Fruit fly (Drosophila melanogaster) whole organism, embryonic: ENCODE measurements around the gene Nsf2.

Source experiments
- CG11093 ChIP-seq: fragments of 200-800 bp; sonication (Bioruptor generic); IDR thresholded peaks from 3 replicates; pipeline ENCODE4 v1.3.6; 2022; ENCODE audit warnings: missing biosample characterization, missing genetic modification characterization
- CG11695 ChIP-seq: fragments of 200-800 bp; sonication (Bioruptor generic); IDR thresholded peaks from 3 replicates; pipeline ENCODE4 v1.3.6; 2022; ENCODE audit warnings: missing biosample characterization, missing genetic modification characterization
- CG33213 ChIP-seq: fragments of 200-800 bp; sonication (Bioruptor generic); optimal IDR thresholded peaks from 3 replicates; lab custom pipeline; 2016; ENCODE audit warnings: missing biosample characterization, missing genetic modification characterization
- Mrtf ChIP-seq: fragments of 200-800 bp; sonication (Bioruptor generic); IDR thresholded peaks from 3 replicates; pipeline ENCODE4 v1.3.6; 2022; ENCODE audit warnings: missing biosample characterization, missing genetic modification characterization
- NC2α ChIP-seq: fragments of 200-800 bp; sonication (Bioruptor generic); optimal IDR thresholded peaks from 2 replicates; lab custom pipeline; 2016; ENCODE audit warnings: missing biosample characterization, missing genetic modification characterization
- Sox102F ChIP-seq: fragments of 200-800 bp; sonication (Bioruptor generic); optimal IDR thresholded peaks from 2 replicates; lab custom pipeline; 2018; ENCODE audit warnings: missing biosample characterization, mild to moderate bottlenecking, missing genetic modification characterization, moderate library complexity
- insv ChIP-seq, 2 experiments: fragments of 200-800 bp; sonication (Bioruptor generic); optimal IDR thresholded peaks; 3 replicates each; lab custom pipeline; 2016 to 2018; ENCODE audit warnings: missing biosample characterization in 2 of 2, missing genetic modification characterization in 2 of 2
- jumu ChIP-seq: fragments of 200-800 bp; sonication (Bioruptor generic); optimal IDR thresholded peaks from 3 replicates; lab custom pipeline; 2016; ENCODE audit warnings: missing biosample characterization, missing genetic modification characterization
- slbo ChIP-seq: fragments of 200-800 bp; sonication (Bioruptor generic); IDR thresholded peaks from 2 replicates; pipeline ENCODE4 v1.3.6; 2022; ENCODE audit warnings: missing biosample characterization, missing genetic modification characterization
- slp2 ChIP-seq: fragments of 200-800 bp; sonication (Bioruptor generic); optimal IDR thresholded peaks from 2 replicates; lab custom pipeline; 2016; ENCODE audit warnings: missing biosample characterization, missing genetic modification characterization

dm6 chr3R:13785895-13786294 is 51.9 kb downstream of the Nsf2 start:
- TF ChIP-seq Sox102F (GFP tag; lab: Kevin White, UChicago): no peak
- TF ChIP-seq CG11695 (GFP tag; lab: Robert Waterston, UW): no peak
- no peak for TF ChIP-seq insv (GFP tag; optimal IDR thresholded peaks at IDR 0.05; lab: Kevin White, UChicago)
- no peak for TF ChIP-seq jumu (GFP tag; lab: Kevin White, UChicago)
- TF ChIP-seq CG11093 (GFP tag; lab: Robert Waterston, UW): no peak
- TF ChIP-seq CG33213 (GFP tag; lab: Kevin White, UChicago): no peak
- TF ChIP-seq slp2 (GFP tag; lab: Kevin White, UChicago): no peak
- TF ChIP-seq slbo (GFP tag; lab: Robert Waterston, UW): no peak
- no peak for TF ChIP-seq Mrtf (GFP tag; lab: Robert Waterston, UW)
- no peak for TF ChIP-seq NC2α
